Comparison of ENCODE assay signal across 5 fruit fly cellular contexts in genomic region chr3R:28332137-28332671, dm6.
TF ChIP-seq lines count a peak whose summit lies in the region.

No protein-coding gene starts in this region.

- no peak for TF ChIP-seq CTCF in whole organism, embryonic (GFP tag; optimal IDR thresholded peaks at IDR 0.05; lab: Kevin White, UChicago)

TF ChIP-seq in whole organism, adult, 20 proteins besides CTCF, POLR2A, EP300 and RAD21 (continues in another document):
- peak; percentile 7 for TF ChIP-seq cic (GFP tag; optimal IDR thresholded peaks at IDR 0.05; lab: Kevin White, UChicago)
- no peak for TF ChIP-seq Hr96 (GFP tag; optimal IDR thresholded peaks at IDR 0.05; lab: Kevin White, UChicago)
- TF ChIP-seq kay (GFP tag; lab: Kevin White, UChicago; ENCODE audit: borderline replicate concordance) = no peak
- TF ChIP-seq CG1620 (GFP tag; optimal IDR thresholded peaks at IDR 0.05; lab: Kevin White, UChicago) = no peak
- no peak for TF ChIP-seq Mnt (GFP tag; optimal IDR thresholded peaks at IDR 0.05; lab: Kevin White, UChicago)
- TF ChIP-seq CG33017 (tag; optimal IDR thresholded peaks at IDR 0.05; lab: Kevin White, UChicago) = no peak
- TF ChIP-seq tj (GFP tag; optimal IDR thresholded peaks at IDR 0.05; lab: Kevin White, UChicago) = no peak
- no peak for TF ChIP-seq Crg-1 (GFP tag; optimal IDR thresholded peaks at IDR 0.05; lab: Kevin White, UChicago)
- TF ChIP-seq toe (GFP tag; optimal IDR thresholded peaks at IDR 0.05; lab: Kevin White, UChicago) = no peak
- no peak for TF ChIP-seq pad (GFP tag; optimal IDR thresholded peaks at IDR 0.05; lab: Kevin White, UChicago)
- TF ChIP-seq CG12768 (GFP tag; optimal IDR thresholded peaks at IDR 0.05; lab: Kevin White, UChicago) = peak; percentile 25
- peak; percentile 24 for TF ChIP-seq CG11617 (GFP tag; optimal IDR thresholded peaks at IDR 0.05; lab: Kevin White, UChicago)
- TF ChIP-seq Clk (GFP tag; optimal IDR thresholded peaks at IDR 0.05; lab: Kevin White, UChicago) = peak; percentile 24
- TF ChIP-seq CG7101 (tag; optimal IDR thresholded peaks at IDR 0.05; lab: Kevin White, UChicago) = peak; percentile 26
- peak; percentile 39 for TF ChIP-seq CG14711 (tag; optimal IDR thresholded peaks at IDR 0.05; lab: Kevin White, UChicago)
- peak; percentile 53 for TF ChIP-seq CG7045 (GFP tag; optimal IDR thresholded peaks at IDR 0.05; lab: Kevin White, UChicago)
- no peak for TF ChIP-seq bab1 (GFP tag; optimal IDR thresholded peaks at IDR 0.05; lab: Kevin White, UChicago)
- peak; percentile 25 for TF ChIP-seq CG5204 (GFP tag; optimal IDR thresholded peaks at IDR 0.05; lab: Kevin White, UChicago)
- no peak for TF ChIP-seq ovo (GFP tag; optimal IDR thresholded peaks at IDR 0.05; lab: Kevin White, UChicago)

TF ChIP-seq in whole organism, embryonic, 481 proteins besides CTCF, POLR2A, EP300 and RAD21 (continues in another document):
- TF ChIP-seq CG10654 (GFP tag; optimal IDR thresholded peaks at IDR 0.05; lab: Kevin White, UChicago) (peak; percentile 14), org-1 (GFP tag; optimal IDR thresholded peaks at IDR 0.05; lab: Kevin White, UChicago) (peak; percentile 56), Camta (GFP tag; optimal IDR thresholded peaks at IDR 0.05; lab: Kevin White, UChicago) (peak; percentile 48), CG11398 (GFP tag; optimal IDR thresholded peaks at IDR 0.05; lab: Kevin White, UChicago) (no peak), Xrp1 (GFP tag; IDR thresholded peaks at IDR 0.05; lab: Robert Waterston, UW) (no peak), CG10462 (GFP tag; optimal IDR thresholded peaks at IDR 0.05; lab: Kevin White, UChicago) (no peak), zf30C (GFP tag; optimal IDR thresholded peaks at IDR 0.05; lab: Kevin White, UChicago) (peak; percentile 39), Hand (GFP tag; optimal IDR thresholded peaks at IDR 0.05; lab: Kevin White, UChicago) (peak; percentile 37), Sin3A (optimal IDR thresholded peaks at IDR 0.05; lab: Kevin White, UChicago) (no peak), CG9727 (GFP tag; optimal IDR thresholded peaks at IDR 0.05; lab: Kevin White, UChicago) (peak; percentile 75), Scr (GFP tag; IDR thresholded peaks at IDR 0.05; lab: Robert Waterston, UW; ENCODE audit: partially characterized antibody) (no peak), Abd-B (GFP tag; optimal IDR thresholded peaks at IDR 0.05; lab: Kevin White, UChicago) (peak; percentile 54), CG10431 (GFP tag; optimal IDR thresholded peaks at IDR 0.05; lab: Kevin White, UChicago) (no peak), Dfd (GFP tag; optimal IDR thresholded peaks at IDR 0.05; lab: Kevin White, UChicago) (no peak), bowl (GFP tag; IDR thresholded peaks at IDR 0.05; lab: Robert Waterston, UW) (no peak), CG12071 (GFP tag; optimal IDR thresholded peaks at IDR 0.05; lab: Kevin White, UChicago) (no peak), CG18764 (GFP tag; optimal IDR thresholded peaks at IDR 0.05; lab: Kevin White, UChicago) (peak; percentile 22), CG4854 (GFP tag; optimal IDR thresholded peaks at IDR 0.05; lab: Kevin White, UChicago) (peak; percentile 37), CG1647 (GFP tag; optimal IDR thresholded peaks at IDR 0.05; lab: Kevin White, UChicago) (peak; percentile 17)

TF ChIP-seq in whole organism, prepupa, 60 proteins besides CTCF, POLR2A, EP300 and RAD21 (continues in another document):
- no peak for TF ChIP-seq CG7368 (GFP tag; optimal IDR thresholded peaks at IDR 0.05; lab: Kevin White, UChicago)
- TF ChIP-seq dac (GFP tag; optimal IDR thresholded peaks at IDR 0.05; lab: Kevin White, UChicago) = no peak
- TF ChIP-seq svp (GFP tag; lab: Kevin White, UChicago) = peak; percentile 67
- 0 out of 3 replicates have a peak, but pooled peaks have one; percentile 20 for TF ChIP-seq CG6163 (GFP tag; IDR thresholded peaks at IDR 0.05; lab: Robert Waterston, UW)
- no peak for TF ChIP-seq salr (GFP tag; optimal IDR thresholded peaks at IDR 0.05; lab: Kevin White, UChicago)
- TF ChIP-seq Eip78C (GFP tag; lab: Kevin White, UChicago) = peak; percentile 50
- no peak for TF ChIP-seq CG8319 (GFP tag; optimal IDR thresholded peaks at IDR 0.05; lab: Kevin White, UChicago)
- TF ChIP-seq Smox (GFP tag; optimal IDR thresholded peaks at IDR 0.05; lab: Kevin White, UChicago) = no peak
- TF ChIP-seq spab (GFP tag; optimal IDR thresholded peaks at IDR 0.05; lab: Kevin White, UChicago) = no peak
- TF ChIP-seq Sox14 (GFP tag; optimal IDR thresholded peaks at IDR 0.05; lab: Kevin White, UChicago) = no peak
- TF ChIP-seq CG11902 (GFP tag; optimal IDR thresholded peaks at IDR 0.05; lab: Kevin White, UChicago) = no peak
- peak; percentile 61 for TF ChIP-seq Hr4 (GFP tag; optimal IDR thresholded peaks at IDR 0.05; lab: Kevin White, UChicago)
- TF ChIP-seq CG10669 (GFP tag; optimal IDR thresholded peaks at IDR 0.05; lab: Kevin White, UChicago) = no peak
- peak; percentile 51 for TF ChIP-seq CG32006 (GFP tag; optimal IDR thresholded peaks at IDR 0.05; lab: Kevin White, UChicago)
- TF ChIP-seq eg (GFP tag; IDR thresholded peaks at IDR 0.05; lab: Robert Waterston, UW) = peak; percentile 70; the same call in 2 of the 3 replicates
- no peak for TF ChIP-seq Sox102F (GFP tag; optimal IDR thresholded peaks at IDR 0.05; lab: Kevin White, UChicago)
- no peak for TF ChIP-seq acj6 (GFP tag; optimal IDR thresholded peaks at IDR 0.05; lab: Kevin White, UChicago)
- TF ChIP-seq dsx (GFP tag; optimal IDR thresholded peaks at IDR 0.05; lab: Kevin White, UChicago; ENCODE audit: poor library complexity, severe bottlenecking) = no peak
- TF ChIP-seq Eip93F (GFP tag; optimal IDR thresholded peaks at IDR 0.05; lab: Kevin White, UChicago) = no peak
- peak; percentile 3 for TF ChIP-seq Lpt (GFP tag; optimal IDR thresholded peaks at IDR 0.05; lab: Kevin White, UChicago)

TF ChIP-seq in whole organism, pupa, 21 proteins besides CTCF, POLR2A, EP300 and RAD21:
- TF ChIP-seq CG10348 (GFP tag; IDR thresholded peaks at IDR 0.05; lab: Robert Waterston, UW) = no peak
- TF ChIP-seq Ets98B (GFP tag; IDR thresholded peaks at IDR 0.05; lab: Robert Waterston, UW) = peak; percentile 65
- TF ChIP-seq CG4496 (GFP tag; IDR thresholded peaks at IDR 0.05; lab: Robert Waterston, UW) = peak; percentile 58; the same call in 2 of the 3 replicates
- peak; percentile 74 for TF ChIP-seq CG32121 (GFP tag; IDR thresholded peaks at IDR 0.05; lab: Robert Waterston, UW)
- no peak for TF ChIP-seq CG15710 (tag; optimal IDR thresholded peaks at IDR 0.05; lab: Kevin White, UChicago)
- no peak for TF ChIP-seq CG9948 (tag; optimal IDR thresholded peaks at IDR 0.05; lab: Kevin White, UChicago)
- TF ChIP-seq CG14655 (GFP tag; optimal IDR thresholded peaks at IDR 0.05; lab: Kevin White, UChicago) = peak; percentile 55
- peak; percentile 12; the same call in 1 of the 2 replicates for TF ChIP-seq CG12605 (GFP tag; IDR thresholded peaks at IDR 0.05; lab: Robert Waterston, UW)
- TF ChIP-seq fd96Ca (GFP tag; IDR thresholded peaks at IDR 0.05; lab: Robert Waterston, UW) = peak; percentile 56; the same call in 1 of the 3 replicates
- TF ChIP-seq CG8301 (tag; optimal IDR thresholded peaks at IDR 0.05; lab: Kevin White, UChicago) = peak; percentile 8
- no peak for TF ChIP-seq CG8159 (tag; optimal IDR thresholded peaks at IDR 0.05; lab: Kevin White, UChicago)
- TF ChIP-seq CG17806 (tag; optimal IDR thresholded peaks at IDR 0.05; lab: Kevin White, UChicago) = no peak
- TF ChIP-seq CG13204 (GFP tag; optimal IDR thresholded peaks at IDR 0.05; lab: Kevin White, UChicago) = no peak

TF ChIP-seq in whole organism, wandering third instar larva, 38 proteins besides CTCF, POLR2A, EP300 and RAD21:
- TF ChIP-seq psq (GFP tag; optimal IDR thresholded peaks at IDR 0.05; lab: Kevin White, UChicago) = peak; percentile 20
- peak; percentile 15 for TF ChIP-seq rgr (GFP tag; optimal IDR thresholded peaks at IDR 0.05; lab: Kevin White, UChicago)
- TF ChIP-seq Jra (GFP tag; optimal IDR thresholded peaks at IDR 0.05; lab: Kevin White, UChicago) = no peak
- TF ChIP-seq foxo (GFP tag; optimal IDR thresholded peaks at IDR 0.05; lab: Kevin White, UChicago) = peak in 1 of 2 experiments; percentile 12
- TF ChIP-seq sv (GFP tag; optimal IDR thresholded peaks at IDR 0.05; lab: Kevin White, UChicago) = peak; percentile 33
